Worm (Caenorhabditis elegans) whole organism, L4 larva: ENCODE results near the gene F47B8.4.

Experiments used
- ama-1 ChIP-seq: fragments of 150-350 bp; optimal IDR thresholded peaks from 2 replicates; lab custom pipeline; 2014; ENCODE audit warnings: inconsistent platforms, mixed read lengths
- ceh-44 ChIP-seq: fragments of 200-800 bp; sonication (Bioruptor generic); IDR thresholded peaks from 2 replicates; pipeline ENCODE4 v1.3.6; 2022; ENCODE audit warnings: missing genetic modification reagents, missing genetic modification characterization, missing compliant biosample characterization
- daf-12 ChIP-seq: fragments of 150-350 bp; optimal IDR thresholded peaks from 2 replicates; lab custom pipeline; 2014; ENCODE audit warnings: missing biosample characterization, missing genetic modification reagents, missing genetic modification characterization
- fkh-10 ChIP-seq: fragments of 150-350 bp; optimal IDR thresholded peaks from 2 replicates; lab custom pipeline; 2014; ENCODE audit warnings: missing biosample characterization, missing genetic modification reagents, missing genetic modification characterization
- lir-3 ChIP-seq: sonication (generic microtip); optimal IDR thresholded peaks from 2 replicates; lab custom pipeline; 2016; ENCODE audit warnings: mild to moderate bottlenecking, missing genetic modification characterization, missing compliant biosample characterization
- nhr-11 ChIP-seq: fragments of 150-350 bp; optimal IDR thresholded peaks from 2 replicates; lab custom pipeline; 2014; ENCODE audit warnings: missing biosample characterization, missing genetic modification characterization
- nhr-28 ChIP-seq: fragments of 150-350 bp; optimal IDR thresholded peaks from 2 replicates; lab custom pipeline; 2014; ENCODE audit warnings: missing biosample characterization, missing genetic modification characterization
- skn-1 ChIP-seq: fragments of 150-350 bp; optimal IDR thresholded peaks from 2 replicates; lab custom pipeline; 2014; ENCODE audit warnings: missing biosample characterization, missing genetic modification characterization

- TF ChIP-seq ama-1 (lab: Kevin White, UChicago) (no peak), skn-1 (tag; lab: Kevin White, UChicago) (no peak), fkh-10 (GFP tag; lab: Kevin White, UChicago) (no peak), daf-12 (tag; lab: Kevin White, UChicago) (no peak), nhr-11 (tag; lab: Kevin White, UChicago) (no peak), ceh-44 (GFP tag; lab: Robert Waterston, UW) (no peak), nhr-28 (tag; lab: Kevin White, UChicago) (no peak), lir-3 (tag; lab: Kevin White, UChicago) (no peak)
These were observed 27.2 kb upstream of the F47B8.4 start, which contains the start of gene vha-13 for ce11 chrV:14351629-14352028.
